Fruit fly (Drosophila melanogaster) whole organism, embryonic: ENCODE data around the gene Z600.
A peak's percentile ranks its signal among the peaks of the same experiment; 100 is the strongest.

Experiments used
- B-H2 ChIP-seq: fragments of 200-800 bp; sonication (Bioruptor generic); optimal IDR thresholded peaks from 2 replicates; lab custom pipeline; 2018; ENCODE audit warnings: missing biosample characterization, mild to moderate bottlenecking, missing genetic modification characterization
- CG10147 ChIP-seq: fragments of 200-800 bp; sonication (Bioruptor generic); optimal IDR thresholded peaks from 2 replicates; lab custom pipeline; 2019; ENCODE audit warnings: missing biosample characterization, mild to moderate bottlenecking, missing genetic modification characterization, moderate library complexity
- CG10431 ChIP-seq: fragments of 200-800 bp; sonication (Bioruptor generic); optimal IDR thresholded peaks from 3 replicates; lab custom pipeline; 2018; ENCODE audit warnings: missing biosample characterization, mild to moderate bottlenecking, missing genetic modification characterization
- CG10543 ChIP-seq: fragments of 200-800 bp; sonication (Bioruptor generic); optimal IDR thresholded peaks from 3 replicates; lab custom pipeline; 2017; ENCODE audit warnings: missing biosample characterization, mild to moderate bottlenecking, missing genetic modification characterization, moderate library complexity
- CG13123 ChIP-seq: fragments of 200-800 bp; sonication (Bioruptor generic); optimal IDR thresholded peaks from 2 replicates; lab custom pipeline; 2016; ENCODE audit warnings: missing biosample characterization, missing genetic modification characterization
- CG14860 ChIP-seq: fragments of 200-800 bp; sonication (Bioruptor generic); IDR thresholded peaks from 3 replicates; pipeline ENCODE4 v1.3.6; 2022; ENCODE audit warnings: missing biosample characterization, missing genetic modification characterization; ENCODE audit not compliant: partially characterized antibody
- CG14965 ChIP-seq: fragments of 200-800 bp; sonication (Bioruptor generic); optimal IDR thresholded peaks from 2 replicates; lab custom pipeline; 2016; ENCODE audit warnings: missing biosample characterization, missing genetic modification characterization, borderline replicate concordance
- CG15479 ChIP-seq: fragments of 200-800 bp; sonication (Bioruptor generic); optimal IDR thresholded peaks from 3 replicates; lab custom pipeline; 2019; ENCODE audit warnings: missing biosample characterization, mild to moderate bottlenecking, missing genetic modification characterization, moderate library complexity
- CG15601 ChIP-seq: fragments of 200-800 bp; sonication (Bioruptor generic); optimal IDR thresholded peaks from 3 replicates; lab custom pipeline; 2019; ENCODE audit warnings: missing biosample characterization, mild to moderate bottlenecking, missing genetic modification characterization, moderate library complexity
- CG15696 ChIP-seq: fragments of 200-800 bp; sonication (Bioruptor generic); optimal IDR thresholded peaks from 2 replicates; lab custom pipeline; 2019; ENCODE audit warnings: missing biosample characterization, mild to moderate bottlenecking, missing genetic modification characterization, moderate library complexity
- CG16779 ChIP-seq: fragments of 200-800 bp; sonication (Bioruptor generic); IDR thresholded peaks from 2 replicates; pipeline ENCODE4 v1.3.6; 2022; ENCODE audit warnings: missing biosample characterization, missing genetic modification characterization
- CG16813 ChIP-seq: fragments of 200-800 bp; sonication (Bioruptor generic); IDR thresholded peaks from 3 replicates; pipeline ENCODE4 v1.3.6; 2022; ENCODE audit warnings: missing biosample characterization, missing genetic modification characterization; ENCODE audit not compliant: partially characterized antibody
- CG16863 ChIP-seq: fragments of 200-800 bp; sonication (Bioruptor generic); optimal IDR thresholded peaks from 3 replicates; lab custom pipeline; 2016; ENCODE audit warnings: missing biosample characterization, missing genetic modification characterization
- CG17612 ChIP-seq: fragments of 200-800 bp; sonication (Bioruptor generic); IDR thresholded peaks from 2 replicates; pipeline ENCODE4 v1.3.6; 2022; ENCODE audit warnings: missing biosample characterization, missing genetic modification characterization
- CG18011 ChIP-seq: fragments of 200-800 bp; sonication (Bioruptor generic); optimal IDR thresholded peaks from 2 replicates; lab custom pipeline; 2017; ENCODE audit warnings: missing biosample characterization, missing genetic modification characterization, mild to moderate bottlenecking, moderate library complexity, missing genotype
- CG2116 ChIP-seq: fragments of 200-800 bp; sonication (Bioruptor generic); optimal IDR thresholded peaks from 3 replicates; lab custom pipeline; 2018; ENCODE audit warnings: missing biosample characterization, mild to moderate bottlenecking, missing genetic modification characterization
- CG2129 ChIP-seq: fragments of 200-800 bp; sonication (Bioruptor generic); IDR thresholded peaks from 2 replicates; pipeline ENCODE4 v1.3.6; 2022; ENCODE audit warnings: missing biosample characterization, missing genetic modification characterization; ENCODE audit not compliant: partially characterized antibody
- CG30020 ChIP-seq: fragments of 200-800 bp; optimal IDR thresholded peaks from 2 replicates; lab custom pipeline; 2019; ENCODE audit warnings: missing biosample characterization, mild to moderate bottlenecking, missing genetic modification characterization, moderate library complexity
- CG32772 ChIP-seq: fragments of 200-800 bp; sonication (Bioruptor generic); IDR thresholded peaks from 2 replicates; pipeline ENCODE4 v1.3.6; 2022; ENCODE audit warnings: missing biosample characterization, missing genetic modification characterization
- CG3281 ChIP-seq: fragments of 200-800 bp; sonication (Bioruptor generic); optimal IDR thresholded peaks from 3 replicates; lab custom pipeline; 2017; ENCODE audit warnings: missing biosample characterization, mild to moderate bottlenecking, missing genetic modification characterization
- CG4707 ChIP-seq: fragments of 200-800 bp; sonication (Bioruptor generic); optimal IDR thresholded peaks from 2 replicates; lab custom pipeline; 2018; ENCODE audit warnings: missing biosample characterization, mild to moderate bottlenecking, missing genetic modification characterization, moderate library complexity
- CG6689 ChIP-seq: fragments of 200-800 bp; sonication (Bioruptor generic); IDR thresholded peaks from 2 replicates; pipeline ENCODE4 v1.3.6; 2022; ENCODE audit warnings: missing biosample characterization, missing genetic modification characterization
- CG7786 ChIP-seq: fragments of 200-800 bp; sonication (Bioruptor generic); optimal IDR thresholded peaks from 2 replicates; lab custom pipeline; 2016; ENCODE audit warnings: missing biosample characterization, missing genetic modification characterization
- CHES-1-like ChIP-seq: fragments of 200-800 bp; sonication (Bioruptor generic); optimal IDR thresholded peaks from 2 replicates; lab custom pipeline; 2016; ENCODE audit warnings: missing biosample characterization, missing genetic modification characterization
- Dip2 ChIP-seq: fragments of 200-800 bp; sonication (Bioruptor generic); IDR thresholded peaks from 2 replicates; pipeline ENCODE4 v1.3.6; 2022; ENCODE audit warnings: missing biosample characterization, missing genetic modification characterization
- Fer1 ChIP-seq: fragments of 200-800 bp; sonication (Bioruptor generic); optimal IDR thresholded peaks from 2 replicates; lab custom pipeline; 2017; ENCODE audit warnings: missing biosample characterization, mild to moderate bottlenecking, missing genetic modification characterization
- PHDP ChIP-seq: fragments of 200-800 bp; sonication (Bioruptor generic); optimal IDR thresholded peaks from 3 replicates; lab custom pipeline; 2018; ENCODE audit warnings: missing biosample characterization, mild to moderate bottlenecking, missing genetic modification characterization, moderate library complexity
- ash1 ChIP-seq: fragments of 200-800 bp; sonication (Bioruptor generic); optimal IDR thresholded peaks from 2 replicates; lab custom pipeline; 2018; ENCODE audit warnings: missing biosample characterization, mild to moderate bottlenecking, missing genetic modification characterization
- az2 ChIP-seq: fragments of 200-800 bp; sonication (Bioruptor generic); optimal IDR thresholded peaks from 3 replicates; lab custom pipeline; 2016; ENCODE audit warnings: missing biosample characterization, missing genetic modification characterization
- bigmax ChIP-seq: fragments of 200-800 bp; sonication (Bioruptor generic); optimal IDR thresholded peaks from 2 replicates; lab custom pipeline; 2018; ENCODE audit warnings: missing biosample characterization, mild to moderate bottlenecking, missing genetic modification characterization
- dan ChIP-seq: fragments of 200-800 bp; sonication (Bioruptor generic); IDR thresholded peaks from 2 replicates; pipeline ENCODE4 v1.3.6; 2022; ENCODE audit warnings: missing biosample characterization, missing genetic modification characterization
- dmrt11E ChIP-seq: fragments of 200-800 bp; sonication (Bioruptor generic); optimal IDR thresholded peaks from 3 replicates; lab custom pipeline; 2018; ENCODE audit warnings: missing biosample characterization, mild to moderate bottlenecking, missing genetic modification characterization, moderate library complexity
- dpn ChIP-seq, 2 experiments: fragments of 200-800 bp; sonication (Bioruptor generic); optimal IDR thresholded peaks; 3 replicates each; lab custom pipeline; 2016; ENCODE audit warnings: missing biosample characterization in 2 of 2, missing genetic modification characterization in 2 of 2
- ftz-f1 ChIP-seq: fragments of 200-800 bp; sonication (Bioruptor generic); optimal IDR thresholded peaks from 2 replicates; lab custom pipeline; 2016; ENCODE audit warnings: missing biosample characterization, missing genetic modification characterization
- gce ChIP-seq: fragments of 200-800 bp; sonication (Bioruptor generic); IDR thresholded peaks from 3 replicates; pipeline ENCODE4 v1.3.6; 2022; ENCODE audit warnings: missing biosample characterization, missing genetic modification characterization
- hbn ChIP-seq: fragments of 200-800 bp; sonication (Bioruptor generic); IDR thresholded peaks from 2 replicates; pipeline ENCODE4 v1.3.6; 2022; ENCODE audit warnings: missing biosample characterization, missing genetic modification characterization; ENCODE audit not compliant: partially characterized antibody
- jing ChIP-seq: fragments of 200-800 bp; sonication (Bioruptor generic); optimal IDR thresholded peaks from 2 replicates; lab custom pipeline; 2018; ENCODE audit warnings: missing biosample characterization, mild to moderate bottlenecking, missing genetic modification characterization
- jumu ChIP-seq: fragments of 200-800 bp; sonication (Bioruptor generic); optimal IDR thresholded peaks from 3 replicates; lab custom pipeline; 2016; ENCODE audit warnings: missing biosample characterization, missing genetic modification characterization
- lab ChIP-seq: fragments of 200-800 bp; sonication (Bioruptor generic); optimal IDR thresholded peaks from 3 replicates; lab custom pipeline; 2017; ENCODE audit warnings: missing biosample characterization, missing genetic modification characterization, mild to moderate bottlenecking, moderate library complexity, missing genetic modification reagents
- lmd ChIP-seq: fragments of 200-800 bp; sonication (Bioruptor generic); IDR thresholded peaks from 2 replicates; pipeline ENCODE4 v1.3.6; 2022; ENCODE audit warnings: missing biosample characterization, missing genetic modification characterization
- mam ChIP-seq: fragments of 200-800 bp; sonication (Bioruptor generic); optimal IDR thresholded peaks from 3 replicates; lab custom pipeline; 2016; ENCODE audit warnings: missing biosample characterization, missing genetic modification characterization
- p53 ChIP-seq: fragments of 200-800 bp; sonication (Bioruptor generic); optimal IDR thresholded peaks from 2 replicates; lab custom pipeline; 2016; ENCODE audit warnings: missing biosample characterization, missing genetic modification characterization
- pnt ChIP-seq: fragments of 200-800 bp; sonication (Bioruptor generic); optimal IDR thresholded peaks from 3 replicates; lab custom pipeline; 2016; ENCODE audit warnings: missing biosample characterization, missing genetic modification characterization
- psq ChIP-seq: fragments of 200-800 bp; sonication (Bioruptor generic); optimal IDR thresholded peaks from 2 replicates; lab custom pipeline; 2017; ENCODE audit warnings: missing biosample characterization, missing genetic modification characterization
- sens-2 ChIP-seq: fragments of 200-800 bp; sonication (Bioruptor generic); IDR thresholded peaks from 2 replicates; pipeline ENCODE4 v1.3.6; 2022; ENCODE audit warnings: missing biosample characterization, missing genetic modification characterization
- slbo ChIP-seq: fragments of 200-800 bp; sonication (Bioruptor generic); IDR thresholded peaks from 2 replicates; pipeline ENCODE4 v1.3.6; 2022; ENCODE audit warnings: missing biosample characterization, missing genetic modification characterization
- so ChIP-seq: fragments of 200-800 bp; sonication (Bioruptor generic); IDR thresholded peaks from 3 replicates; pipeline ENCODE4 v1.3.6; 2022; ENCODE audit warnings: missing biosample characterization, missing genetic modification characterization
- sug ChIP-seq: fragments of 200-800 bp; optimal IDR thresholded peaks from 2 replicates; lab custom pipeline; 2019; ENCODE audit warnings: missing biosample characterization, mild to moderate bottlenecking, missing genetic modification characterization, moderate library complexity
- tap ChIP-seq: fragments of 200-800 bp; optimal IDR thresholded peaks from 3 replicates; lab custom pipeline; 2019; ENCODE audit warnings: missing biosample characterization, mild to moderate bottlenecking, missing genetic modification characterization, moderate library complexity

Z600 gene

dm6 chr3L:15533402-15534129, 24.7 kb downstream of the Z600 start (continued):
- peak; percentile 43 for TF ChIP-seq tap (tag; lab: Kevin White, UChicago)
- TF ChIP-seq PHDP = peak; percentile 33
- TF ChIP-seq so (GFP tag; lab: Robert Waterston, UW) = peak; percentile 71; the same call in 2 of the 3 replicates
- peak; percentile 19 for TF ChIP-seq dmrt11E (tag; lab: Kevin White, UChicago)
- TF ChIP-seq dan = no peak
- no peak for TF ChIP-seq CG30020 (tag; lab: Kevin White, UChicago)
- no peak for TF ChIP-seq ash1 (GFP tag; lab: Kevin White, UChicago)
- no peak for TF ChIP-seq jumu (GFP tag; lab: Kevin White, UChicago)
- TF ChIP-seq mam = peak; percentile 52
- peak; percentile 53 for TF ChIP-seq CG7786 (GFP tag; lab: Kevin White, UChicago)
- TF ChIP-seq Dip2 (GFP tag; lab: Robert Waterston, UW) = no peak
- TF ChIP-seq CG10431 (GFP tag; lab: Kevin White, UChicago) = peak; percentile 74
- TF ChIP-seq CG10147 (GFP tag; lab: Kevin White, UChicago) = no peak
- no peak for TF ChIP-seq CHES-1-like (GFP tag; lab: Kevin White, UChicago)
- TF ChIP-seq lab (GFP tag; lab: Kevin White, UChicago) = peak; percentile 61
- no peak for TF ChIP-seq CG10543
- 0 out of 2 replicates have a peak, but pooled peaks have one; percentile 4 for TF ChIP-seq CG32772 (GFP tag; lab: Robert Waterston, UW)
- TF ChIP-seq CG2129 (GFP tag; lab: Robert Waterston, UW) = no peak
- no peak for TF ChIP-seq CG14860 (GFP tag; lab: Robert Waterston, UW)
- TF ChIP-seq CG16813 = no peak
- TF ChIP-seq CG3281 (GFP tag; lab: Kevin White, UChicago) = peak; percentile 26
- peak; percentile 14 for TF ChIP-seq CG13123 (GFP tag; lab: Kevin White, UChicago)
- TF ChIP-seq jing (GFP tag; lab: Kevin White, UChicago) = no peak
- no peak for TF ChIP-seq CG18011 (GFP tag; lab: Kevin White, UChicago)
- TF ChIP-seq pnt = peak; percentile 12
- no peak for TF ChIP-seq p53 (GFP tag; lab: Kevin White, UChicago)
- TF ChIP-seq Fer1 (GFP tag; lab: Kevin White, UChicago) = peak; percentile 23
- peak in 1 of 2 experiments; percentile 4 for TF ChIP-seq dpn (GFP tag; optimal IDR thresholded peaks at IDR 0.05; lab: Kevin White, UChicago)
- TF ChIP-seq hbn (GFP tag; lab: Robert Waterston, UW) = no peak
- no peak for TF ChIP-seq CG6689
- TF ChIP-seq CG2116 = no peak
- peak; percentile 18 for TF ChIP-seq CG15696 (tag; lab: Kevin White, UChicago)
- TF ChIP-seq bigmax (GFP tag; lab: Kevin White, UChicago) = no peak
- no peak for TF ChIP-seq CG17612 (GFP tag; lab: Robert Waterston, UW)
- TF ChIP-seq CG4707 = peak; percentile 24
- 0 out of 2 replicates have a peak, but pooled peaks have one; percentile 3 for TF ChIP-seq CG16779 (GFP tag; lab: Robert Waterston, UW)
- TF ChIP-seq CG15479 (GFP tag; lab: Kevin White, UChicago) = no peak
- peak; percentile 25 for TF ChIP-seq CG15601 (tag; lab: Kevin White, UChicago)
- peak; percentile 16; the same call in 1 of the 2 replicates for TF ChIP-seq lmd (GFP tag; lab: Robert Waterston, UW)
- no peak for TF ChIP-seq az2
- TF ChIP-seq CG16863 = peak; percentile 27
- peak; percentile 8; the same call in 1 of the 3 replicates for TF ChIP-seq gce (GFP tag; lab: Robert Waterston, UW)
- peak; percentile 40; the same call in 1 of the 2 replicates for TF ChIP-seq sens-2 (GFP tag; lab: Robert Waterston, UW)
- no peak for TF ChIP-seq ftz-f1 (GFP tag; lab: Kevin White, UChicago)
- TF ChIP-seq CG14965 = no peak
- no peak for TF ChIP-seq psq
- no peak for TF ChIP-seq sug (tag; lab: Kevin White, UChicago)
- no peak for TF ChIP-seq B-H2
- 0 out of 2 replicates have a peak, but pooled peaks have one; percentile 5 for TF ChIP-seq slbo
